Fruit fly (Drosophila melanogaster): ENCODE data around the gene Sr-CIV.
A peak's percentile ranks its signal among the peaks of the same experiment; 100 is the strongest.

Gene Sr-CIV

DNA sequence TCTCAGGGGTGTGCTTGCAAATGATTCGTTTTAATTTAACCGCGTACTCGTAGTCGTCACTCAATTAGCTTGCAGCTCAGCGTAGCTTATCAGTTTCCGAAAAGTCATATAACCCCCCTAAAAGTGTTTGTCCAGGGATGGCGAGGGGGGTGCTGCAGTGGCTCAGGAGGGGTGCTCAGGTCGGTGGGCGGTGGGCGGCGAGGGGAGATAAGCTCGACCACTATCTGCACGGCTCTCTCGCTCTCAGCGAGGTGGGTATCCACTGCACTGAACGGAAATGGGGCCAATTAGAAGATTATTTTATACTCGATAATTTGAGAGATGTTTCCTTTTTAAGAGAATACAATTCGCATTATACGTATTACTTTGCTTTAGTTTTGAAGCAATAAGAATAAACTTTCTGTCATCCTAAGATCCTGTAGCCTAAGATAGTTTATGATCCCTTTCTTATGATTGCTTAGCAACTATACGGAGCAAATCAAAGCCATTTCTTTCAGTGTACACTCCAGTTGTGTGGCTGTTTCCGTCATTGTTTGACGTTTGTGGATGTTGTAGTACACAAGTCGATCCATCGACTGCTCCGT is 49.4 kb upstream of the Sr-CIV start (continued):
- TF ChIP-seq CG7786 (GFP tag; optimal IDR thresholded peaks at IDR 0.05) (peak; percentile 58), CG11504 (tag; optimal IDR thresholded peaks at IDR 0.05) (peak; percentile 81), MBD-R2 (GFP tag; IDR thresholded peaks at IDR 0.05) (no peak), ac (GFP tag; optimal IDR thresholded peaks at IDR 0.05) (no peak), CG3726 (GFP tag; IDR thresholded peaks at IDR 0.05) (0 out of 3 replicates have a peak, but pooled peaks have one; percentile 55), mirr (GFP tag; optimal IDR thresholded peaks at IDR 0.05) (no peak), bigmax (GFP tag; optimal IDR thresholded peaks at IDR 0.05) (no peak), vvl (GFP tag; IDR thresholded peaks at IDR 0.05) (peak; percentile 55), dimm (GFP tag; IDR thresholded peaks at IDR 0.05) (0 out of 2 replicates have a peak, but pooled peaks have one; percentile 5), CG7987 (GFP tag; optimal IDR thresholded peaks at IDR 0.05) (no peak), Dad (GFP tag; optimal IDR thresholded peaks at IDR 0.05) (peak; percentile 29), CkIIα-i1 (GFP tag; IDR thresholded peaks at IDR 0.05) (no peak; the same call in 1 of the 2 replicates), run (tag; optimal IDR thresholded peaks at IDR 0.05) (peak; percentile 4), CG13424 (tag; optimal IDR thresholded peaks at IDR 0.05) (peak; percentile 84), CG8924 (tag; optimal IDR thresholded peaks at IDR 0.05) (peak; percentile 56), CG34224 (GFP tag; IDR thresholded peaks at IDR 0.05; ENCODE audit: partially characterized antibody) (no peak), tup (GFP tag; optimal IDR thresholded peaks at IDR 0.05) (no peak), sna (GFP tag; IDR thresholded peaks at IDR 0.05; ENCODE audit: partially characterized antibody) (no peak), ssp (GFP tag; IDR thresholded peaks at IDR 0.05) (peak; percentile 61), Sin3A (optimal IDR thresholded peaks at IDR 0.05) (no peak), CG14441 (GFP tag; IDR thresholded peaks at IDR 0.05) (peak; percentile 56), hbn (GFP tag; IDR thresholded peaks at IDR 0.05; ENCODE audit: partially characterized antibody) (no peak), MESR4 (GFP tag; optimal IDR thresholded peaks at IDR 0.05) (no peak), HLH54F (GFP tag; optimal IDR thresholded peaks at IDR 0.05) (peak; percentile 17), Med (GFP tag) (peak; percentile 86), CG9817 (tag; optimal IDR thresholded peaks at IDR 0.05) (peak; percentile 54), nom (GFP tag; optimal IDR thresholded peaks at IDR 0.05) (no peak), CG9797 (GFP tag; optimal IDR thresholded peaks at IDR 0.05) (no peak), D (optimal IDR thresholded peaks at IDR 0.05) (no peak), D (GFP tag; optimal IDR thresholded peaks at IDR 0.05) (no peak), Xbp1 (GFP tag; optimal IDR thresholded peaks at IDR 0.05) (peak; percentile 69), bowl (GFP tag; IDR thresholded peaks at IDR 0.05) (no peak), CG4707 (GFP tag; optimal IDR thresholded peaks at IDR 0.05) (no peak), CG17829 (tag; optimal IDR thresholded peaks at IDR 0.05) (peak; percentile 57), Dll (GFP tag; IDR thresholded peaks at IDR 0.05; ENCODE audit: partially characterized antibody) (no peak), Bgb (GFP tag; IDR thresholded peaks at IDR 0.05; ENCODE audit: partially characterized antibody) (no peak), Mes4 (GFP tag; optimal IDR thresholded peaks at IDR 0.05) (peak; percentile 36), CG16815 (GFP tag; optimal IDR thresholded peaks at IDR 0.05) (peak; percentile 37), ewg (GFP tag; optimal IDR thresholded peaks at IDR 0.05) (peak; percentile 52), MTF-1 (GFP tag; optimal IDR thresholded peaks at IDR 0.05; ENCODE audit: borderline replicate concordance) (no peak), Ets97D (GFP tag; optimal IDR thresholded peaks at IDR 0.05) (no peak), CHES-1-like (GFP tag; optimal IDR thresholded peaks at IDR 0.05) (peak; percentile 16), HmgD (GFP tag; optimal IDR thresholded peaks at IDR 0.05) (no peak), CG17385 (GFP tag; optimal IDR thresholded peaks at IDR 0.05) (peak; percentile 56), kah (GFP tag; optimal IDR thresholded peaks at IDR 0.05) (peak; percentile 21), ATbp (GFP tag; optimal IDR thresholded peaks at IDR 0.05) (peak; percentile 8), az2 (GFP tag; optimal IDR thresholded peaks at IDR 0.05) (peak; percentile 63), H15 (GFP tag; IDR thresholded peaks at IDR 0.05) (no peak; the same call in 2 of the 3 replicates), pnt (GFP tag; optimal IDR thresholded peaks at IDR 0.05) (peak; percentile 56), CG13624 (GFP tag; optimal IDR thresholded peaks at IDR 0.05) (peak; percentile 4)

All from whole organism, embryonic.